Worm (Caenorhabditis elegans) whole organism, midembryonic: Measurements from ENCODE around the gene F41G4.7.

Experiments used
- cog-1 ChIP-seq: sonication (generic microtip); optimal IDR thresholded peaks from 2 replicates; lab custom pipeline; 2016; ENCODE audit warnings: missing genetic modification characterization, missing compliant biosample characterization
- flt-1 ChIP-seq: fragments of 200-800 bp; sonication (Bioruptor generic); IDR thresholded peaks from 2 replicates; pipeline ENCODE4 v1.3.6; 2022; ENCODE audit warnings: missing genetic modification characterization, missing compliant biosample characterization
- klf-2 ChIP-seq: fragments of 200-800 bp; sonication (Bioruptor generic); conservative IDR thresholded peaks from 2 replicates; pipeline ENCODE4 v1.3.6; 2022; ENCODE audit warnings: missing genetic modification reagents, missing genetic modification characterization, missing compliant biosample characterization
- ztf-29 ChIP-seq: fragments of 200-800 bp; sonication (Bioruptor generic); IDR thresholded peaks from 2 replicates; pipeline ENCODE4 v1.3.6; 2022; ENCODE audit warnings: missing genetic modification reagents, missing genetic modification characterization, missing compliant biosample characterization

DNA sequence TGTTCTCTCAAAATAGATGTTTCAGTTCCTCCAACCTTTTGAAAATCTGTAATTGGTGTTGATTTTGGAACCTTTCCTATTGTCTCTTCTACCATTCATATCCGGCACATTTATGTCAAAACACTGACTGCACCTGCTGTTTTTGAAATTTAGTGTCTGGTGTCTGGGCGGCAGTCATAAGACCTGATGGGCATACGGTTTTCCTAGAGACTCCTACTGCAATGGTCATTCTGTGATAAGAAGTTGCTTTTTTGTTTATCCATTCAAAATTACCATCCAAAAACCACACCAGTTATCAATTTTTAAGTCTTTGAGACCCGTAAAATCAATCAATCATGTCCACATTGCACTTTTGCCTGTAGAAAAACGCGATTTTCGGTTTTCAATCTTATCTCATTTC is 37.6 kb downstream of the F41G4.7 start:
- TF ChIP-seq cog-1, result no peak
- no peak for TF ChIP-seq klf-2 (GFP tag; lab: Robert Waterston, UW)
- no peak for TF ChIP-seq flt-1 (GFP tag; lab: Robert Waterston, UW)
- TF ChIP-seq ztf-29 (GFP tag; lab: Robert Waterston, UW), result no peak
